Fruit fly (Drosophila melanogaster) whole organism, embryonic: ENCODE results near the gene Mal-B1.

Experiments
- Abd-B ChIP-seq: fragments of 200-800 bp; sonication (Bioruptor generic); optimal IDR thresholded peaks from 2 replicates; lab custom pipeline; 2018; ENCODE audit warnings: missing biosample characterization, mild to moderate bottlenecking, missing genetic modification characterization, moderate library complexity
- Aef1 ChIP-seq: fragments of 200-800 bp; sonication (Bioruptor generic); IDR thresholded peaks from 3 replicates; pipeline ENCODE4 v1.3.6; 2022; ENCODE audit warnings: missing biosample characterization, missing genetic modification characterization
- B-H2 ChIP-seq: fragments of 200-800 bp; sonication (Bioruptor generic); optimal IDR thresholded peaks from 2 replicates; lab custom pipeline; 2018; ENCODE audit warnings: missing biosample characterization, mild to moderate bottlenecking, missing genetic modification characterization
- CG10274 ChIP-seq: fragments of 200-800 bp; sonication (Bioruptor generic); optimal IDR thresholded peaks from 3 replicates; lab custom pipeline; 2017; ENCODE audit warnings: missing biosample characterization, mild to moderate bottlenecking, missing genetic modification characterization
- CG10321 ChIP-seq: fragments of 200-800 bp; sonication (Bioruptor generic); IDR thresholded peaks from 2 replicates; pipeline ENCODE4 v1.3.6; 2022; ENCODE audit warnings: missing biosample characterization, missing genetic modification characterization
- CG11247 ChIP-seq: fragments of 200-800 bp; sonication (Bioruptor generic); IDR thresholded peaks from 2 replicates; pipeline ENCODE4 v1.3.6; 2022; ENCODE audit warnings: missing biosample characterization, missing genetic modification characterization
- CG12071 ChIP-seq: fragments of 200-800 bp; sonication (Bioruptor generic); optimal IDR thresholded peaks from 3 replicates; lab custom pipeline; 2018; ENCODE audit warnings: missing biosample characterization, mild to moderate bottlenecking, missing genetic modification characterization
- CG17186 ChIP-seq: fragments of 200-800 bp; sonication (Bioruptor generic); optimal IDR thresholded peaks from 3 replicates; lab custom pipeline; 2017; ENCODE audit warnings: missing biosample characterization, missing genetic modification reagents, missing genetic modification characterization
- CG17802 ChIP-seq: fragments of 200-800 bp; sonication (Bioruptor generic); optimal IDR thresholded peaks from 2 replicates; lab custom pipeline; 2018; ENCODE audit warnings: missing biosample characterization, mild to moderate bottlenecking, missing genetic modification characterization, moderate library complexity
- CG17829 ChIP-seq: fragments of 200-800 bp; optimal IDR thresholded peaks from 2 replicates; lab custom pipeline; 2019; ENCODE audit warnings: missing biosample characterization, mild to moderate bottlenecking, missing genetic modification characterization, moderate library complexity
- CG17912 ChIP-seq: fragments of 200-800 bp; sonication (Bioruptor generic); optimal IDR thresholded peaks from 2 replicates; lab custom pipeline; 2018; ENCODE audit warnings: missing biosample characterization, mild to moderate bottlenecking, missing genetic modification characterization
- CG2120 ChIP-seq: fragments of 200-800 bp; sonication (Bioruptor generic); optimal IDR thresholded peaks from 3 replicates; lab custom pipeline; 2016; ENCODE audit warnings: missing biosample characterization, missing genetic modification characterization
- CG2678 ChIP-seq: fragments of 200-800 bp; sonication (Bioruptor generic); optimal IDR thresholded peaks from 3 replicates; lab custom pipeline; 2019; ENCODE audit warnings: missing biosample characterization, mild to moderate bottlenecking, missing genetic modification characterization, moderate library complexity
- CG2712 ChIP-seq: fragments of 200-800 bp; optimal IDR thresholded peaks from 3 replicates; lab custom pipeline; 2019; ENCODE audit warnings: missing biosample characterization, mild to moderate bottlenecking, missing genetic modification characterization, moderate library complexity
- CG2875 ChIP-seq: fragments of 200-800 bp; sonication (Bioruptor generic); optimal IDR thresholded peaks from 2 replicates; lab custom pipeline; 2017; ENCODE audit warnings: missing biosample characterization, mild to moderate bottlenecking, missing genetic modification characterization, missing genetic modification reagents
- CG31224 ChIP-seq: fragments of 200-800 bp; sonication (Bioruptor generic); IDR thresholded peaks from 2 replicates; pipeline ENCODE4 v1.3.6; 2022; ENCODE audit warnings: missing biosample characterization, missing genetic modification characterization
- CG3726 ChIP-seq: fragments of 200-800 bp; sonication (Bioruptor generic); IDR thresholded peaks from 3 replicates; pipeline ENCODE4, ENCODE4 v1.3.6; 2022; ENCODE audit warnings: missing biosample characterization, missing genetic modification characterization
- CG3847 ChIP-seq: fragments of 200-800 bp; sonication (Bioruptor generic); IDR thresholded peaks from 2 replicates; pipeline ENCODE4 v1.3.6; 2022; ENCODE audit warnings: missing biosample characterization, missing genetic modification characterization
- CG3995 ChIP-seq: fragments of 200-800 bp; sonication (Bioruptor generic); optimal IDR thresholded peaks from 3 replicates; lab custom pipeline; 2016; ENCODE audit warnings: missing biosample characterization, missing genetic modification characterization
- CG8089 ChIP-seq: fragments of 200-800 bp; sonication (Bioruptor generic); optimal IDR thresholded peaks from 3 replicates; lab custom pipeline; 2016; ENCODE audit warnings: missing biosample characterization, missing genetic modification characterization
- CG8388 ChIP-seq: fragments of 200-800 bp; sonication (Bioruptor generic); optimal IDR thresholded peaks from 2 replicates; lab custom pipeline; 2019; ENCODE audit warnings: missing biosample characterization, mild to moderate bottlenecking, missing genetic modification characterization, moderate library complexity
- CHES-1-like ChIP-seq: fragments of 200-800 bp; sonication (Bioruptor generic); optimal IDR thresholded peaks from 2 replicates; lab custom pipeline; 2016; ENCODE audit warnings: missing biosample characterization, missing genetic modification characterization
- D ChIP-seq, 2 experiments: fragments of 200-800 bp in 1 of 2; fragments of >200 bp in 1 of 2; sonication (Bioruptor generic) in 1 of 2; optimal IDR thresholded peaks; 2 replicates in 1 of 2; 3 replicates in 1 of 2; lab custom pipeline; 2017; ENCODE audit warnings: mild to moderate bottlenecking in 1 of 2, missing biosample characterization in 1 of 2, missing genetic modification characterization in 1 of 2, missing genetic modification reagents in 1 of 2
- Dip3 ChIP-seq: fragments of 200-800 bp; sonication (Bioruptor generic); optimal IDR thresholded peaks from 3 replicates; lab custom pipeline; 2016; ENCODE audit warnings: missing biosample characterization, missing genetic modification characterization
- Dref ChIP-seq: fragments of 200-800 bp; sonication (Bioruptor generic); IDR thresholded peaks from 2 replicates; pipeline ENCODE4 v1.3.6; 2022; ENCODE audit warnings: missing biosample characterization, missing genetic modification characterization
- GATAe ChIP-seq: fragments of 200-800 bp; sonication (Bioruptor generic); conservative IDR thresholded peaks from 2 replicates; pipeline ENCODE4 v1.3.6; 2022; ENCODE audit warnings: missing biosample characterization, missing genetic modification characterization
- Mrtf ChIP-seq: fragments of 200-800 bp; sonication (Bioruptor generic); IDR thresholded peaks from 3 replicates; pipeline ENCODE4 v1.3.6; 2022; ENCODE audit warnings: missing biosample characterization, missing genetic modification characterization
- Oli ChIP-seq: fragments of 200-800 bp; sonication (Bioruptor generic); optimal IDR thresholded peaks from 2 replicates; lab custom pipeline; 2018; ENCODE audit warnings: missing biosample characterization, mild to moderate bottlenecking, missing genetic modification characterization, moderate library complexity
- Vsx1 ChIP-seq: fragments of 200-800 bp; sonication (Bioruptor generic); optimal IDR thresholded peaks from 2 replicates; lab custom pipeline; 2017; ENCODE audit warnings: missing biosample characterization, mild to moderate bottlenecking, missing genetic modification characterization, missing genetic modification reagents
- amos ChIP-seq: fragments of 200-800 bp; sonication (Bioruptor generic); IDR thresholded peaks from 2 replicates; pipeline ENCODE4 v1.3.6; 2022; ENCODE audit warnings: missing biosample characterization, missing genetic modification characterization; ENCODE audit not compliant: partially characterized antibody
- ara ChIP-seq: fragments of 200-800 bp; sonication (Bioruptor generic); IDR thresholded peaks from 2 replicates; pipeline ENCODE4 v1.3.6; 2022; ENCODE audit warnings: missing biosample characterization, missing genetic modification characterization
- bcd ChIP-seq: fragments of 200-800 bp; sonication (Bioruptor generic); optimal IDR thresholded peaks from 2 replicates; lab custom pipeline; 2017; ENCODE audit warnings: missing biosample characterization, mild to moderate bottlenecking, missing genetic modification characterization
- da ChIP-seq: fragments of 200-800 bp; sonication (Bioruptor generic); optimal IDR thresholded peaks from 2 replicates; lab custom pipeline; 2016; ENCODE audit warnings: missing biosample characterization, missing genetic modification characterization
- dpn ChIP-seq, 2 experiments: fragments of 200-800 bp; sonication (Bioruptor generic); optimal IDR thresholded peaks; 3 replicates each; lab custom pipeline; 2016; ENCODE audit warnings: missing biosample characterization in 2 of 2, missing genetic modification characterization in 2 of 2
- en ChIP-seq: fragments of 200-800 bp; sonication (Bioruptor generic); optimal IDR thresholded peaks from 2 replicates; lab custom pipeline; 2016; ENCODE audit warnings: missing biosample characterization, missing genetic modification characterization
- fd96Cb ChIP-seq: fragments of 200-800 bp; sonication (Bioruptor generic); optimal IDR thresholded peaks from 2 replicates; lab custom pipeline; 2018; ENCODE audit warnings: missing biosample characterization, mild to moderate bottlenecking, missing genetic modification characterization, moderate library complexity
- gsb-n ChIP-seq: fragments of 200-800 bp; sonication (Bioruptor generic); optimal IDR thresholded peaks from 3 replicates; lab custom pipeline; 2018; ENCODE audit warnings: missing biosample characterization, mild to moderate bottlenecking, missing genetic modification characterization
- ham ChIP-seq: fragments of 200-800 bp; sonication (Bioruptor generic); IDR thresholded peaks from 2 replicates; pipeline ENCODE4 v1.3.6; 2022; ENCODE audit warnings: missing biosample characterization, missing genetic modification characterization
- her ChIP-seq: fragments of 200-800 bp; sonication (Bioruptor generic); optimal IDR thresholded peaks from 2 replicates; lab custom pipeline; 2016; ENCODE audit warnings: missing biosample characterization, missing genetic modification characterization
- kah ChIP-seq: fragments of 200-800 bp; sonication (Bioruptor generic); optimal IDR thresholded peaks from 2 replicates; lab custom pipeline; 2018; ENCODE audit warnings: missing biosample characterization, mild to moderate bottlenecking, missing genetic modification characterization
- kni ChIP-seq: fragments of 200-800 bp; sonication (Bioruptor generic); optimal IDR thresholded peaks from 3 replicates; lab custom pipeline; 2017; ENCODE audit warnings: mild to moderate bottlenecking, missing biosample characterization, missing genetic modification reagents, missing genetic modification characterization
- lab ChIP-seq: fragments of 200-800 bp; sonication (Bioruptor generic); optimal IDR thresholded peaks from 3 replicates; lab custom pipeline; 2017; ENCODE audit warnings: missing biosample characterization, missing genetic modification characterization, mild to moderate bottlenecking, moderate library complexity, missing genetic modification reagents
- nom ChIP-seq: fragments of 200-800 bp; sonication (Bioruptor generic); optimal IDR thresholded peaks from 2 replicates; lab custom pipeline; 2017; ENCODE audit warnings: missing biosample characterization, missing genetic modification characterization, mild to moderate bottlenecking, moderate library complexity, missing genetic modification reagents
- otp ChIP-seq: fragments of 200-800 bp; sonication (Bioruptor generic); IDR thresholded peaks from 3 replicates; pipeline ENCODE4, ENCODE4 v1.3.6; 2022; ENCODE audit warnings: missing biosample characterization, missing genetic modification characterization
- repo ChIP-seq: fragments of 200-800 bp; sonication (Bioruptor generic); optimal IDR thresholded peaks from 2 replicates; lab custom pipeline; 2016; ENCODE audit warnings: missing biosample characterization, missing genetic modification characterization
- slbo ChIP-seq: fragments of 200-800 bp; sonication (Bioruptor generic); IDR thresholded peaks from 2 replicates; pipeline ENCODE4 v1.3.6; 2022; ENCODE audit warnings: missing biosample characterization, missing genetic modification characterization
- stc ChIP-seq: fragments of 200-800 bp; sonication (Bioruptor generic); IDR thresholded peaks from 2 replicates; pipeline ENCODE4 v1.3.6; 2022; ENCODE audit warnings: missing biosample characterization, missing genetic modification characterization
- wor ChIP-seq: fragments of 200-800 bp; sonication (Bioruptor generic); IDR thresholded peaks from 2 replicates; pipeline ENCODE4 v1.3.6; 2022; ENCODE audit warnings: missing biosample characterization, missing genetic modification characterization
- yki ChIP-seq: fragments of >200 bp; optimal IDR thresholded peaks from 3 replicates; lab custom pipeline; 2018

The Mal-B1 gene

dm6 chr2L:11806701-11807674 is 40.0 kb upstream of the Mal-B1 start (continued):
- TF ChIP-seq CG10274 (GFP tag; lab: Kevin White, UChicago) (no peak), Dip3 (GFP tag; lab: Kevin White, UChicago) (peak; percentile 9), CG17912 (GFP tag; lab: Kevin White, UChicago) (no peak), CG12071 (GFP tag; lab: Kevin White, UChicago) (peak; percentile 34), CG11247 (GFP tag; lab: Robert Waterston, UW) (no peak), CG31224 (GFP tag; lab: Robert Waterston, UW) (no peak), CG2875 (GFP tag; lab: Kevin White, UChicago) (no peak), CHES-1-like (GFP tag; lab: Kevin White, UChicago) (peak; percentile 24), amos (GFP tag; lab: Robert Waterston, UW) (peak; percentile 10; the same call in 1 of the 2 replicates), CG10321 (GFP tag; lab: Robert Waterston, UW) (no peak), gsb-n (no peak), B-H2 (peak; percentile 25), CG8089 (GFP tag; lab: Kevin White, UChicago) (no peak), ham (no peak), CG8388 (GFP tag; lab: Kevin White, UChicago) (no peak), CG2120 (peak; percentile 3), CG3847 (no peak), nom (GFP tag; lab: Kevin White, UChicago) (peak; percentile 93), Dref (GFP tag; lab: Robert Waterston, UW) (no peak), CG3726 (GFP tag; lab: Robert Waterston, UW) (no peak), GATAe (GFP tag; lab: Robert Waterston, UW) (no peak), Abd-B (GFP tag; lab: Kevin White, UChicago) (no peak), da (GFP tag; lab: Kevin White, UChicago) (no peak), ara (GFP tag; lab: Robert Waterston, UW) (0 out of 2 replicates have a peak, but pooled peaks have one; percentile 7), CG2678 (peak; percentile 16), CG2712 (peak; percentile 33), Oli (tag; lab: Kevin White, UChicago) (no peak), kni (peak; percentile 63), wor (GFP tag; lab: Robert Waterston, UW) (no peak), CG17802 (no peak), her (GFP tag; lab: Kevin White, UChicago) (no peak), slbo (no peak), en (GFP tag; lab: Kevin White, UChicago) (no peak), Vsx1 (GFP tag; lab: Kevin White, UChicago) (peak; percentile 70), yki (lab: Kevin White, UChicago) (peak; percentile 66), otp (GFP tag; lab: Robert Waterston, UW) (peak; percentile 17; the same call in 1 of the 3 replicates), stc (GFP tag; lab: Robert Waterston, UW) (no peak), bcd (GFP tag; lab: Kevin White, UChicago) (no peak), CG3995 (no peak), CG17186 (GFP tag; lab: Kevin White, UChicago) (no peak), repo (GFP tag; lab: Kevin White, UChicago) (no peak), kah (GFP tag; lab: Kevin White, UChicago) (no peak), D (optimal IDR thresholded peaks at IDR 0.05; lab: Kevin White, UChicago) (no peak), D (GFP tag; optimal IDR thresholded peaks at IDR 0.05; lab: Kevin White, UChicago) (no peak), Mrtf (no peak), fd96Cb (tag; lab: Kevin White, UChicago) (no peak), lab (GFP tag; lab: Kevin White, UChicago) (no peak), CG17829 (no peak), dpn (GFP tag; optimal IDR thresholded peaks at IDR 0.05; lab: Kevin White, UChicago) (peak in 1 of 2 experiments; percentile 7), Aef1 (GFP tag; lab: Robert Waterston, UW) (peak; percentile 61; the same call in 2 of the 3 replicates)
